Worm (Caenorhabditis elegans) whole organism, L4/young adult: ENCODE results near the gene olrn-1.

ENCODE experiments used
- W03F9.2 ChIP-seq: fragments of 150-350 bp; optimal IDR thresholded peaks from 2 replicates; lab custom pipeline; 2014; ENCODE audit warnings: missing biosample characterization, missing genetic modification characterization
- dao-5 ChIP-seq: sonication (generic microtip); optimal IDR thresholded peaks from 2 replicates; lab custom pipeline; 2016; ENCODE audit warnings: missing genotype, missing genetic modification characterization, moderate library complexity, missing compliant biosample characterization
- him-1 ChIP-seq: sonication (generic microtip); optimal IDR thresholded peaks from 2 replicates; lab custom pipeline; 2016; ENCODE audit warnings: missing genotype, missing genetic modification reagents, missing genetic modification characterization, missing compliant biosample characterization

- TF ChIP-seq him-1 (tag; lab: Kevin White, UChicago): no peak
- no peak for TF ChIP-seq dao-5 (tag; lab: Kevin White, UChicago)
- TF ChIP-seq W03F9.2 (tag; lab: Kevin White, UChicago): no peak
Observed at ce11 chrX:15586192-15586591, 48.7 kb downstream of the olrn-1 start.
